Fruit fly (Drosophila melanogaster): ENCODE measurements around the gene Nup37.

Nup37 gene

DNA sequence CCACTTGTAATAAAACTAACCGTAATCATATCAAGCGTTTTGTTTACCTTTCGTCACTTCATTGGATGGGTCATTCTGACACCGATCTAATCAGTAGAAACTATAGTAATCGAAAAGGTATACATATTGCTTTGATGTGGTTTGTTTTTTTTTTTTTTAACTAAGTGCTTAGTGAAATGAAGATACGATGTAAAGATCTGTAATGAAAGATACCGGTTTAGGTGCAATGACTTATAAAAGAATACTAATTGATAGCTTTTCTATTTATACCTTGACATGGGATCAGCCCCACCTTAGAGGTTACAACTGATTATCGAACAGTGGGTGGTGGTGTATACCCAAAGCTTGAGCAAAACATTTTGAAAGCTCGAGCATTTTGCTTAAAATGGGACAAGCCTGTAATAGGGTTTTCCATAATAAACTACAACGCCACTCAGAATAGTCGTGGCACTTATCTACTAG, 35.8 kb downstream of the Nup37 start, which contains the start of gene CG31300:
CG31300 (plus strand) TSS at position 412 of the 462 bp plus-strand sequence.
- TF ChIP-seq Myc (optimal IDR thresholded peaks at IDR 0.05) (no peak), insv (optimal IDR thresholded peaks at IDR 0.05) (no peak), h (optimal IDR thresholded peaks at IDR 0.05) (no peak), ttk (optimal IDR thresholded peaks at IDR 0.05) (no peak)

DNA sequence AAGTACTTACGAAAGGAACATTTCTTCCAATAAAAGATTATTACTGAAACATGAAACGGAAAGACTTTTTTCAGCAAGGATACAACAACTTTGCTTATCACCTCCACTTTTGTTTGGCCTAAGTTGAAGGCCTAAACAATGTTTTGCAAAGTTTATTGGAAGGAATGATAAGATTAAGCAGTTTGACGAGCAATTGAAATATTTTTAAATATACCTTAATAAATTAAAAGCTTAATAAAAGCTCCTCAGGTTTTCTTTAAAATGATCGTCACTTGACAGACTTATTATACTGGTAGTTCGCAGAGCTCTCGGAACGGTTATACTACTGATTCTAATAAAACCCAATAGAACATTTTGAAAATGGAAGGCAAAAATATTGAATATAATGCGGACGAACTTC, 37.7 kb downstream of the Nup37 start, which contains the start of gene CG31104:
CG31104 (plus strand) TSS at position 301 of the 400 bp plus-strand sequence.
- TF ChIP-seq Myc (optimal IDR thresholded peaks at IDR 0.05), result no peak
- TF ChIP-seq psq (optimal IDR thresholded peaks at IDR 0.05), result no peak
- no peak for TF ChIP-seq ttk (optimal IDR thresholded peaks at IDR 0.05)
- TF ChIP-seq h (optimal IDR thresholded peaks at IDR 0.05), result no peak
- TF ChIP-seq Sin3A (optimal IDR thresholded peaks at IDR 0.05), result no peak
- TF ChIP-seq insv (optimal IDR thresholded peaks at IDR 0.05), result no peak

DNA sequence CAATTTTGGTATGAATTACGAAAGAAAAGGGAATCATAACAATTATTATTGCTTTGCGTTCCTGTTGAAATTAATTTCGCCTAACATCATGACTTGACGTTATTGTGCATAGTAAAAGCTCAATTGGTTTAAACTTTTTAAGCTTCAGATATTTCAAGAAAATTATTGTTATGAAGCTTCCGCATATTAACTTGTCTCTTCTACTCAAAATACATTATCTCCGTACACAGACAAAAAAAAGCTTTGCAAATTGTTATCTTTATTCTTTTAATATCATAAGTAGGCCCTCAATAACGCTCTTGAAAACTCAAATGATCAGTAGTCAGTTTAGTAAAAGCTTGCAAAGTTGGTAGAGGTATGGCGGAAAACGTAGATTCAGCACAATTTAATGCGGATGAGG, 39.7 kb downstream of the Nup37 start, which contains the start of gene CG13658:
CG13658 (plus strand) TSS at position 347 of the 400 bp plus-strand sequence.
- TF ChIP-seq Sin3A (optimal IDR thresholded peaks at IDR 0.05) (no peak), h (optimal IDR thresholded peaks at IDR 0.05) (no peak), ttk (optimal IDR thresholded peaks at IDR 0.05) (no peak), psq (optimal IDR thresholded peaks at IDR 0.05) (no peak), Myc (optimal IDR thresholded peaks at IDR 0.05) (no peak), insv (optimal IDR thresholded peaks at IDR 0.05) (no peak)

DNA sequence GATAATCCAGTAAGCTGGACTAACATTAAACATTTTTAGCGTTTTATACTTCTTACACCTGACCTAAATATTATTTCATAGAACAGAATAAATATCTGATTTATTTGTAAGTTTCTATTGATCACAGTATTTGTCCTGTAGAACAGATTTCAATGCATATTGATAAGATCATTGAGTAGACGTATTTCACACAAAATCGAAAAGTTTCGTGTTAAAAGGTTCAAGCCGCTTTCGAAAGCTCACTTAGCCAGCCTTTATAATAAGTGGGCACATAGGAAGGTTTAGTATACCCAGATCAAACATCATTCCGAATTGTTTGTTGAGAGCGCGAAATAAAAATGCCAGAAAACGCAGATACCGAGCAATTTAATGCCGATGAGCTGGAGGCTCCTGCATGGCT, 42.1 kb downstream of the Nup37 start, which contains the start of gene CG11893:
CG11893 (plus strand) TSS at position 301 of the 400 bp plus-strand sequence.
- TF ChIP-seq h (optimal IDR thresholded peaks at IDR 0.05), result no peak
- no peak for TF ChIP-seq Myc (optimal IDR thresholded peaks at IDR 0.05)
- TF ChIP-seq Sin3A (optimal IDR thresholded peaks at IDR 0.05), result no peak
- no peak for TF ChIP-seq psq (optimal IDR thresholded peaks at IDR 0.05)
- no peak for TF ChIP-seq ttk (optimal IDR thresholded peaks at IDR 0.05)
- no peak for TF ChIP-seq insv (optimal IDR thresholded peaks at IDR 0.05)

DNA sequence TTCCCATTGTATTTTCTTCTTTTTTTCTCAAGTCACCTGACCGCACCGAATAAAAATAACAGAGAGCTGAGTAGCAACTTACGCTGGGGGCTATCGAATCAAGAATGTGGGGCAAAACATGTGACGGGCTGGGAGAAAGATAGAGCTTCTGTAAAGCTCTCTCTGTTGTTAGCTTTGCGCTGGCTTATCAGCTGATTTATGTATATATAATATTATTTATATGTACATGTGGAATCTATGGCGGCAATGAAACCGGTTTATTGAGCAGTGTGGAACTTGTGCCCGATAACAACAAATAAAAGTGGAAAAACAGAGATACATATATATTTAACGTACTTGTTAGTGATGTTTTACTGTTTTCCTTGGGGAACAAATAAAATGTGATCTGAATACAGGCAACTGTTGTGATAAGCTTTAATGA, 45.4 kb downstream of the Nup37 start, which contains the start of gene CG31098:
CG31098 (minus strand) TSS at position 114 of the 421 bp plus-strand sequence.
- no peak for TF ChIP-seq ttk (optimal IDR thresholded peaks at IDR 0.05)
- no peak for TF ChIP-seq Myc (optimal IDR thresholded peaks at IDR 0.05)
- TF ChIP-seq insv (optimal IDR thresholded peaks at IDR 0.05), result no peak
- TF ChIP-seq Sin3A (optimal IDR thresholded peaks at IDR 0.05), result no peak
- no peak for TF ChIP-seq psq (optimal IDR thresholded peaks at IDR 0.05)
- no peak for TF ChIP-seq h (optimal IDR thresholded peaks at IDR 0.05)

DNA sequence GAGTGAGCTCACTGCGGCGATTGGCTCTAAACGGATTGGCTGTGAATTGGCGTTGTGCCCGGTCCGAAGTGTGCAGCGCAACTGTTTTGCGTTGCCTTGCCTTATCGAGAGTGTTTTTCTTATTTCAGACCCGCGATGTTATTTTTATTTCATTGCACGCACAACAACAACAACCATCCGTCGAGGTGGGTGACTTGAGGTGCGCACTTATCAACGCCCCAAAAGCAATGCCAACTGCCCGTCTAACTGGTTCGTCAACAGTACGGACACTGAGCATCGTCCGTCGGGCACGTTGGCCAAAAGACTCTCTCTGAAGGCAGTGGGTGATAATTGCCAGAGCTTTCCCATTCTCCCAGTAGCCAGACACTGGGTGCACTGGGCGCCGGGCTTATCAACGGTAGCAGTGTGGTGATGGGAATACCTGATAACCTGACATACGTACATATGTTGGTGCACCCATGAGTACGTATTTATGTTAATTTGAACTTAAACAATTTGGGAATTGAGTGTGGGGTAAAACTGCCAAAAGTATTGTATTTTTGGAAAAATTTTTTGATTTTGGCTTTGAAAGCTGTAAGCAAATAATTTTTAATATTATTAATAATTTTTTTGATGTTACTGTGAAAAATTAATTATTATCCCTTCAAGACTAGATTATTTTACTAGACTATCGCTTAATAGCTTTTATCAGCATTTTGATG, 48.0 kb downstream of the Nup37 start, which contains the start of gene CG31102:
CG31102 (minus strand) TSS at position 275 of the 701 bp plus-strand sequence.
- TF ChIP-seq Myc (optimal IDR thresholded peaks at IDR 0.05) (no peak), ttk (optimal IDR thresholded peaks at IDR 0.05) (no peak), insv (optimal IDR thresholded peaks at IDR 0.05) (no peak), h (optimal IDR thresholded peaks at IDR 0.05) (no peak), psq (optimal IDR thresholded peaks at IDR 0.05) (no peak), Sin3A (optimal IDR thresholded peaks at IDR 0.05) (no peak)

DNA sequence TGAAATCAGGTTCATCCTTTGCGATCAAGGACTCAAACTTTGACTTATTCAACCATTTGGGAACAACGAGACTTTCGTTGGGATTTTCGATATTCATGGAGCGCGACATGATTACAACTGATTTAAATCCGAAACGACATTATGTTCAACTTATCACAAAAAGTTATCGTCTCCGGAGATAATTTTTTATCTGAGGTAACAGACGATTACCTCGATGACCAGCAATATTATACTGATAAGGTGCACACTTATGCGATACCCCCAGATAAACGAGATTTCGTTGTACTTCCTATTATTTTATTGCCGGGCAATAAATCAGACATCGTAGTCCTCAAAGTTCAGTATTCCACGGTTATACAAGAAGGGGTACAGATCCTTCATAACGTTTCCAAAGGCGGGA, 50.2 kb downstream of the Nup37 start, which contains the start of gene CG31097:
CG31097 (minus strand) TSS at position 101 of the 400 bp plus-strand sequence.
- TF ChIP-seq Myc (optimal IDR thresholded peaks at IDR 0.05), result no peak
- no peak for TF ChIP-seq Sin3A (optimal IDR thresholded peaks at IDR 0.05)
- no peak for TF ChIP-seq psq (optimal IDR thresholded peaks at IDR 0.05)
- no peak for TF ChIP-seq ttk (optimal IDR thresholded peaks at IDR 0.05)
- TF ChIP-seq insv (optimal IDR thresholded peaks at IDR 0.05), result no peak
- TF ChIP-seq h (optimal IDR thresholded peaks at IDR 0.05), result no peak
